Fruit fly (Drosophila melanogaster) whole organism, embryonic: Measurements from ENCODE around the gene CG17786.

ENCODE experiments used
- CG10321 ChIP-seq: fragments of 200-800 bp; sonication (Bioruptor generic); IDR thresholded peaks from 2 replicates; pipeline ENCODE4 v1.3.6; 2022; ENCODE audit warnings: missing biosample characterization, missing genetic modification characterization
- CG10543 ChIP-seq: fragments of 200-800 bp; sonication (Bioruptor generic); optimal IDR thresholded peaks from 3 replicates; lab custom pipeline; 2017; ENCODE audit warnings: missing biosample characterization, mild to moderate bottlenecking, missing genetic modification characterization, moderate library complexity
- CG11723 ChIP-seq: fragments of 200-800 bp; sonication (Bioruptor generic); optimal IDR thresholded peaks from 2 replicates; lab custom pipeline; 2017; ENCODE audit warnings: missing biosample characterization, mild to moderate bottlenecking, missing genetic modification characterization
- CG13894 ChIP-seq: fragments of 200-800 bp; sonication (Bioruptor generic); optimal IDR thresholded peaks from 3 replicates; lab custom pipeline; 2018; ENCODE audit warnings: missing biosample characterization, mild to moderate bottlenecking, missing genetic modification characterization, moderate library complexity
- CG15514 ChIP-seq: fragments of 200-800 bp; sonication (Bioruptor generic); optimal IDR thresholded peaks from 3 replicates; lab custom pipeline; 2017; ENCODE audit warnings: missing biosample characterization, missing genetic modification characterization, mild to moderate bottlenecking, moderate library complexity, missing genetic modification reagents
- CG15696 ChIP-seq: fragments of 200-800 bp; sonication (Bioruptor generic); optimal IDR thresholded peaks from 2 replicates; lab custom pipeline; 2019; ENCODE audit warnings: missing biosample characterization, mild to moderate bottlenecking, missing genetic modification characterization, moderate library complexity
- CG1832 ChIP-seq: fragments of 200-800 bp; sonication (Bioruptor generic); optimal IDR thresholded peaks from 2 replicates; lab custom pipeline; 2017; ENCODE audit warnings: missing biosample characterization, mild to moderate bottlenecking, missing genetic modification characterization, inconsistent platforms
- CG18764 ChIP-seq: fragments of 200-800 bp; sonication (Bioruptor generic); optimal IDR thresholded peaks from 3 replicates; lab custom pipeline; 2016; ENCODE audit warnings: missing biosample characterization, missing genetic modification characterization
- CG2678 ChIP-seq: fragments of 200-800 bp; sonication (Bioruptor generic); optimal IDR thresholded peaks from 3 replicates; lab custom pipeline; 2019; ENCODE audit warnings: missing biosample characterization, mild to moderate bottlenecking, missing genetic modification characterization, moderate library complexity
- CG2712 ChIP-seq: fragments of 200-800 bp; optimal IDR thresholded peaks from 3 replicates; lab custom pipeline; 2019; ENCODE audit warnings: missing biosample characterization, mild to moderate bottlenecking, missing genetic modification characterization, moderate library complexity
- CG2889 ChIP-seq: fragments of 200-800 bp; sonication (Bioruptor generic); IDR thresholded peaks from 3 replicates; pipeline ENCODE4 v1.3.6; 2022; ENCODE audit warnings: missing biosample characterization, missing genetic modification characterization
- CG31365 ChIP-seq: fragments of 200-800 bp; sonication (Bioruptor generic); optimal IDR thresholded peaks from 2 replicates; lab custom pipeline; 2018; ENCODE audit warnings: missing biosample characterization, mild to moderate bottlenecking, missing genetic modification characterization
- CG43689 ChIP-seq: fragments of 200-800 bp; sonication (Bioruptor generic); IDR thresholded peaks from 2 replicates; pipeline ENCODE4 v1.3.6; 2022; ENCODE audit warnings: missing biosample characterization, missing genetic modification characterization
- CG6175 ChIP-seq: fragments of 200-800 bp; sonication (Bioruptor generic); IDR thresholded peaks from 3 replicates; pipeline ENCODE4 v1.3.6; 2022; ENCODE audit warnings: missing biosample characterization, missing genetic modification characterization
- CG6654 ChIP-seq: fragments of 200-800 bp; sonication (Bioruptor generic); optimal IDR thresholded peaks from 2 replicates; lab custom pipeline; 2017; ENCODE audit warnings: missing biosample characterization, mild to moderate bottlenecking, missing genetic modification characterization
- CG8388 ChIP-seq: fragments of 200-800 bp; sonication (Bioruptor generic); optimal IDR thresholded peaks from 2 replicates; lab custom pipeline; 2019; ENCODE audit warnings: missing biosample characterization, mild to moderate bottlenecking, missing genetic modification characterization, moderate library complexity
- CG8924 ChIP-seq: fragments of 200-800 bp; optimal IDR thresholded peaks from 3 replicates; lab custom pipeline; 2019; ENCODE audit warnings: missing biosample characterization, mild to moderate bottlenecking, missing genetic modification characterization, moderate library complexity
- D19A ChIP-seq: fragments of 200-800 bp; optimal IDR thresholded peaks from 3 replicates; lab custom pipeline; 2019; ENCODE audit warnings: missing biosample characterization, mild to moderate bottlenecking, missing genetic modification characterization, moderate library complexity
- ERR ChIP-seq: fragments of 200-800 bp; sonication (Bioruptor generic); optimal IDR thresholded peaks from 2 replicates; lab custom pipeline; 2016; ENCODE audit warnings: missing biosample characterization, missing genetic modification characterization
- Gug ChIP-seq: fragments of 200-800 bp; sonication (Bioruptor generic); IDR thresholded peaks from 4 replicates; pipeline ENCODE4 v1.3.6; 2022; ENCODE audit warnings: missing biosample characterization, missing genetic modification characterization
- H2.0 ChIP-seq: fragments of 200-800 bp; sonication (Bioruptor generic); IDR thresholded peaks from 2 replicates; pipeline ENCODE4 v1.3.6; 2022; ENCODE audit warnings: missing biosample characterization, missing genetic modification characterization
- Lhr ChIP-seq: fragments of 200-800 bp; sonication (Bioruptor generic); optimal IDR thresholded peaks from 3 replicates; lab custom pipeline; 2017; ENCODE audit warnings: mild to moderate bottlenecking, missing biosample characterization, missing genetic modification reagents, missing genetic modification characterization
- Med ChIP-seq: fragments of 200-800 bp; sonication (Bioruptor generic); peaks from one replicate; lab custom pipeline; 2016; ENCODE audit warnings: missing biosample characterization, missing genetic modification characterization, mild to moderate bottlenecking, inconsistent platforms, moderate library complexity
- Mes4 ChIP-seq: fragments of 200-800 bp; sonication (Bioruptor generic); optimal IDR thresholded peaks from 2 replicates; lab custom pipeline; 2016; ENCODE audit warnings: missing biosample characterization, missing genetic modification characterization
- Myb ChIP-seq: fragments of 200-800 bp; sonication (Bioruptor generic); optimal IDR thresholded peaks from 2 replicates; lab custom pipeline; 2016; ENCODE audit warnings: missing biosample characterization, missing genetic modification characterization
- Optix ChIP-seq: fragments of 200-800 bp; sonication (Bioruptor generic); IDR thresholded peaks from 3 replicates; pipeline ENCODE4 v1.3.6; 2022; ENCODE audit warnings: missing biosample characterization, missing genetic modification characterization
- Ravus ChIP-seq: fragments of 200-800 bp; sonication (Bioruptor generic); IDR thresholded peaks from 2 replicates; pipeline ENCODE4 v1.3.6; 2022; ENCODE audit warnings: missing biosample characterization, missing genetic modification characterization
- Scr ChIP-seq: fragments of 200-800 bp; sonication (Bioruptor generic); IDR thresholded peaks from 2 replicates; pipeline ENCODE4 v1.3.6; 2022; ENCODE audit warnings: missing biosample characterization, missing genetic modification characterization; ENCODE audit not compliant: partially characterized antibody
- Six4 ChIP-seq: fragments of 200-800 bp; sonication (Bioruptor generic); optimal IDR thresholded peaks from 2 replicates; lab custom pipeline; 2016; ENCODE audit warnings: missing biosample characterization, missing genetic modification characterization
- Trl ChIP-seq, 3 experiments: fragments of >200 bp in 2 of 3; fragments of 200-800 bp in 1 of 3; sonication (Bioruptor generic) in 1 of 3; optimal IDR thresholded peaks; 2 replicates in 1 of 3; 3 replicates in 2 of 3; lab custom pipeline; 2016 to 2017; ENCODE audit warnings: missing biosample characterization in 1 of 3, missing genetic modification characterization in 1 of 3
- bbx ChIP-seq: fragments of 200-800 bp; sonication (Bioruptor generic); IDR thresholded peaks from 2 replicates; pipeline ENCODE4 v1.3.6; 2022; ENCODE audit warnings: missing biosample characterization, missing genetic modification characterization; ENCODE audit not compliant: partially characterized antibody
- bowl ChIP-seq: fragments of 200-800 bp; sonication (Bioruptor generic); IDR thresholded peaks from 2 replicates; pipeline ENCODE4 v1.3.6; 2022; ENCODE audit warnings: missing biosample characterization, missing genetic modification characterization
- btn ChIP-seq: fragments of 200-800 bp; sonication (Bioruptor generic); optimal IDR thresholded peaks from 2 replicates; lab custom pipeline; 2016; ENCODE audit warnings: missing biosample characterization, missing genetic modification characterization
- cwo ChIP-seq: fragments of 200-800 bp; sonication (Bioruptor generic); optimal IDR thresholded peaks from 3 replicates; lab custom pipeline; 2017; ENCODE audit warnings: missing biosample characterization, missing genetic modification characterization, mild to moderate bottlenecking, moderate library complexity, missing genetic modification reagents
- ems ChIP-seq: fragments of 200-800 bp; sonication (Bioruptor generic); optimal IDR thresholded peaks from 3 replicates; lab custom pipeline; 2016; ENCODE audit warnings: missing biosample characterization, missing genetic modification characterization
- en ChIP-seq: fragments of 200-800 bp; sonication (Bioruptor generic); optimal IDR thresholded peaks from 2 replicates; lab custom pipeline; 2016; ENCODE audit warnings: missing biosample characterization, missing genetic modification characterization
- fd64A ChIP-seq: fragments of 200-800 bp; sonication (Bioruptor generic); optimal IDR thresholded peaks from 3 replicates; lab custom pipeline; 2018; ENCODE audit warnings: missing biosample characterization, mild to moderate bottlenecking, missing genetic modification characterization
- ftz-f1 ChIP-seq: fragments of 200-800 bp; sonication (Bioruptor generic); optimal IDR thresholded peaks from 2 replicates; lab custom pipeline; 2016; ENCODE audit warnings: missing biosample characterization, missing genetic modification characterization
- fu2 ChIP-seq: fragments of 200-800 bp; sonication (Bioruptor generic); optimal IDR thresholded peaks from 2 replicates; lab custom pipeline; 2016; ENCODE audit warnings: missing biosample characterization, missing genetic modification characterization
- grn ChIP-seq: fragments of 200-800 bp; sonication (Bioruptor generic); optimal IDR thresholded peaks from 3 replicates; lab custom pipeline; 2017; ENCODE audit warnings: missing biosample characterization, missing genetic modification characterization
- jing ChIP-seq: fragments of 200-800 bp; sonication (Bioruptor generic); optimal IDR thresholded peaks from 2 replicates; lab custom pipeline; 2018; ENCODE audit warnings: missing biosample characterization, mild to moderate bottlenecking, missing genetic modification characterization
- lmd ChIP-seq: fragments of 200-800 bp; sonication (Bioruptor generic); IDR thresholded peaks from 2 replicates; pipeline ENCODE4 v1.3.6; 2022; ENCODE audit warnings: missing biosample characterization, missing genetic modification characterization
- luna ChIP-seq: fragments of 200-800 bp; sonication (Bioruptor generic); optimal IDR thresholded peaks from 2 replicates; lab custom pipeline; 2016; ENCODE audit warnings: missing biosample characterization, missing genetic modification characterization
- maf-S ChIP-seq: fragments of 200-800 bp; sonication (Bioruptor generic); optimal IDR thresholded peaks from 2 replicates; lab custom pipeline; 2016; ENCODE audit warnings: missing biosample characterization, missing genetic modification characterization
- odd ChIP-seq: fragments of 200-800 bp; sonication (Bioruptor generic); optimal IDR thresholded peaks from 2 replicates; lab custom pipeline; 2017; ENCODE audit warnings: missing biosample characterization, mild to moderate bottlenecking, missing genetic modification characterization
- row ChIP-seq: fragments of 200-800 bp; sonication (Bioruptor generic); IDR thresholded peaks from 3 replicates; pipeline ENCODE4 v1.3.6; 2022; ENCODE audit warnings: missing biosample characterization, missing genetic modification characterization
- slbo ChIP-seq: fragments of 200-800 bp; sonication (Bioruptor generic); IDR thresholded peaks from 2 replicates; pipeline ENCODE4 v1.3.6; 2022; ENCODE audit warnings: missing biosample characterization, missing genetic modification characterization
- stc ChIP-seq: fragments of 200-800 bp; sonication (Bioruptor generic); IDR thresholded peaks from 2 replicates; pipeline ENCODE4 v1.3.6; 2022; ENCODE audit warnings: missing biosample characterization, missing genetic modification characterization
- yki ChIP-seq: fragments of >200 bp; optimal IDR thresholded peaks from 3 replicates; lab custom pipeline; 2018
- zfh1 ChIP-seq: fragments of 200-800 bp; sonication (Bioruptor generic); IDR thresholded peaks from 3 replicates; pipeline ENCODE4 v1.3.6; 2022; ENCODE audit warnings: missing biosample characterization, missing genetic modification characterization

Gene CG17786

dm6 chr3R:24193373-24193879, 25.1 kb downstream of the CG17786 start, which contains the start of the genes SMC6 and CG6204 (continued):
- TF ChIP-seq Trl (optimal IDR thresholded peaks at IDR 0.05; lab: Kevin White, UChicago) (no peak), Trl (GFP tag; optimal IDR thresholded peaks at IDR 0.05; lab: Kevin White, UChicago) (peak; percentile 79), Ravus (GFP tag; lab: Robert Waterston, UW) (peak; percentile 90), CG15696 (peak; percentile 95), lmd (GFP tag; lab: Robert Waterston, UW) (peak; percentile 97), odd (GFP tag; lab: Kevin White, UChicago) (peak; percentile 84), CG15514 (GFP tag; lab: Kevin White, UChicago) (peak; percentile 85), grn (no peak), D19A (tag; lab: Kevin White, UChicago) (peak; percentile 90), CG8388 (GFP tag; lab: Kevin White, UChicago) (peak; percentile 92), CG43689 (peak; percentile 74), bbx (GFP tag; lab: Robert Waterston, UW) (peak; percentile 44), yki (lab: Kevin White, UChicago) (no peak), row (GFP tag; lab: Robert Waterston, UW) (peak; percentile 99), fd64A (GFP tag; lab: Kevin White, UChicago) (peak; percentile 23), Optix (no peak), CG31365 (peak; percentile 73), CG11723 (GFP tag; lab: Kevin White, UChicago) (peak; percentile 75), Lhr (GFP tag; lab: Kevin White, UChicago) (peak; percentile 70)

dm6 chr3R:24188619-24189018, 29.9 kb downstream of the CG17786 start, which contains the start of gene CG5515:
TSS of gene CG5515 (minus strand) at chr3R:24188896.
- no peak for TF ChIP-seq CG1832 (GFP tag; lab: Kevin White, UChicago)
- no peak for TF ChIP-seq CG6654 (GFP tag; lab: Kevin White, UChicago)
- peak; percentile 66 for TF ChIP-seq ems (GFP tag; lab: Kevin White, UChicago)
- peak; percentile 77 for TF ChIP-seq CG8924 (tag; lab: Kevin White, UChicago)
- TF ChIP-seq Med (GFP tag; lab: Kevin White, UChicago): peak; percentile 97
- peak; percentile 95 for TF ChIP-seq CG18764 (GFP tag; lab: Kevin White, UChicago)
- peak; percentile 81 for TF ChIP-seq CG2712 (tag; lab: Kevin White, UChicago)
- TF ChIP-seq H2.0 (GFP tag; lab: Robert Waterston, UW): peak; percentile 80
- peak; percentile 54 for TF ChIP-seq CG10543 (GFP tag; lab: Kevin White, UChicago)
- TF ChIP-seq Six4 (GFP tag; lab: Kevin White, UChicago): peak; percentile 43
- no peak for TF ChIP-seq ftz-f1
- TF ChIP-seq slbo (GFP tag; lab: Robert Waterston, UW): peak; percentile 86
- no peak for TF ChIP-seq ERR
- no peak for TF ChIP-seq CG13894
- TF ChIP-seq Myb: peak; percentile 62
- peak; percentile 27; the same call in 1 of the 4 replicates for TF ChIP-seq Gug (GFP tag; lab: Robert Waterston, UW)
- TF ChIP-seq CG2889 (GFP tag; lab: Robert Waterston, UW): peak; percentile 82
- peak; percentile 76 for TF ChIP-seq Mes4 (GFP tag; lab: Kevin White, UChicago)
- peak; percentile 44; the same call in 1 of the 2 replicates for TF ChIP-seq bowl
- TF ChIP-seq CG2678 (tag; lab: Kevin White, UChicago): no peak
- peak; percentile 81; the same call in 2 of the 3 replicates for TF ChIP-seq zfh1 (GFP tag; lab: Robert Waterston, UW)
- peak; percentile 61 for TF ChIP-seq Scr (GFP tag; lab: Robert Waterston, UW)
- TF ChIP-seq odd (GFP tag; lab: Kevin White, UChicago): no peak
- TF ChIP-seq fu2 (GFP tag; lab: Kevin White, UChicago): peak; percentile 87
- no peak for TF ChIP-seq cwo
- TF ChIP-seq en (GFP tag; lab: Kevin White, UChicago): peak; percentile 35
- TF ChIP-seq CG6175: no peak
- TF ChIP-seq maf-S (GFP tag; lab: Kevin White, UChicago): peak; percentile 65
- no peak for TF ChIP-seq btn
- TF ChIP-seq luna (GFP tag; lab: Kevin White, UChicago): no peak
- peak; percentile 52 for TF ChIP-seq jing
- peak; percentile 69 for TF ChIP-seq stc (GFP tag; lab: Robert Waterston, UW)
- TF ChIP-seq CG10321: 0 out of 2 replicates have a peak, but pooled peaks have one; percentile 7
